Worm (Caenorhabditis elegans) whole organism, L4 larva: ENCODE data around the gene col-144.

Source experiments
- F26F4.8 ChIP-seq: fragments of 200-800 bp; sonication (Bioruptor generic); conservative IDR thresholded peaks from 2 replicates; pipeline ENCODE4 v1.3.6; 2022; ENCODE audit warnings: missing genetic modification characterization, missing compliant biosample characterization
- Y48G9A.11 ChIP-seq: fragments of 200-800 bp; sonication (Bioruptor generic); IDR thresholded peaks from 2 replicates; pipeline ENCODE4 v1.3.6; 2022; ENCODE audit warnings: missing genetic modification reagents, missing genetic modification characterization, missing compliant biosample characterization
- ZK546.5 ChIP-seq, 2 experiments: sonication (generic microtip); optimal IDR thresholded peaks; 2 replicates each; lab custom pipeline; 2017; ENCODE audit warnings: missing biosample characterization in 2 of 2, missing genetic modification characterization in 2 of 2
- aly-2 ChIP-seq: sonication (generic microtip); optimal IDR thresholded peaks from 2 replicates; lab custom pipeline; 2018; ENCODE audit warnings: missing biosample characterization, missing genetic modification characterization
- ceh-32 ChIP-seq: sonication (generic microtip); optimal IDR thresholded peaks from 2 replicates; lab custom pipeline; 2016; ENCODE audit warnings: mild to moderate bottlenecking, missing genetic modification characterization, missing compliant biosample characterization; ENCODE audit not compliant: poor library complexity
- ceh-62 ChIP-seq: sonication (generic microtip); optimal IDR thresholded peaks from 2 replicates; lab custom pipeline; 2017; ENCODE audit warnings: missing biosample characterization, missing genetic modification characterization
- cey-2 ChIP-seq: sonication (generic microtip); optimal IDR thresholded peaks from 3 replicates; lab custom pipeline; 2017; ENCODE audit warnings: missing genetic modification characterization, mild to moderate bottlenecking, missing compliant biosample characterization, antibody characterized with exemption, borderline replicate concordance; ENCODE audit not compliant: insufficient read depth
- ctbp-1 ChIP-seq: fragments of 200-800 bp; sonication (Bioruptor generic); IDR thresholded peaks from 2 replicates; pipeline ENCODE4 v1.3.6; 2022; ENCODE audit warnings: missing genetic modification reagents, missing genetic modification characterization, missing compliant biosample characterization
- daf-16 ChIP-seq, 3 experiments: sonication (generic microtip); optimal IDR thresholded peaks; 2 replicates each; lab custom pipeline; 2016 to 2017; ENCODE audit warnings: missing genetic modification characterization in 3 of 3, missing genetic modification reagents in 3 of 3, mild to moderate bottlenecking in 2 of 3, missing compliant biosample characterization in 2 of 3, missing biosample characterization in 1 of 3, moderate library complexity in 1 of 3
- daf-8 ChIP-seq: fragments of 200-800 bp; sonication (Bioruptor generic); IDR thresholded peaks from 2 replicates; pipeline ENCODE4 v1.3.6; 2022; ENCODE audit warnings: missing genetic modification characterization, missing compliant biosample characterization
- dmd-6 ChIP-seq: fragments of 200-800 bp; sonication (Bioruptor generic); IDR thresholded peaks from 2 replicates; pipeline ENCODE4 v1.3.6; 2022; ENCODE audit warnings: missing genetic modification reagents, missing genetic modification characterization, missing compliant biosample characterization
- dmd-8 ChIP-seq: fragments of 200-800 bp; sonication (Bioruptor generic); IDR thresholded peaks from 2 replicates; pipeline ENCODE4 v1.3.6; 2022; ENCODE audit warnings: missing genetic modification characterization, missing compliant biosample characterization
- dpl-1 ChIP-seq: fragments of 150-350 bp; optimal IDR thresholded peaks from 2 replicates; lab custom pipeline; 2014; ENCODE audit warnings: missing biosample characterization, missing genetic modification reagents, missing genetic modification characterization
- dve-1 ChIP-seq: sonication (generic microtip); optimal IDR thresholded peaks from 2 replicates; lab custom pipeline; 2017; ENCODE audit warnings: antibody characterized with exemption, mild to moderate bottlenecking, missing genetic modification characterization, missing compliant biosample characterization; ENCODE audit not compliant: insufficient read depth
- egl-27 ChIP-seq: sonication (generic microtip); optimal IDR thresholded peaks from 3 replicates; lab custom pipeline; 2017; ENCODE audit warnings: missing biosample characterization, missing genetic modification reagents, missing genetic modification characterization
- hlh-11 ChIP-seq: fragments of 200-800 bp; sonication (Bioruptor generic); optimal IDR thresholded peaks from 2 replicates; lab custom pipeline; 2018; ENCODE audit warnings: mild to moderate bottlenecking, missing genetic modification characterization, missing compliant biosample characterization
- hmg-1.1 ChIP-seq: fragments of 200-800 bp; sonication (Bioruptor generic); IDR thresholded peaks from 2 replicates; pipeline ENCODE4 v1.3.6; 2022; ENCODE audit warnings: missing genetic modification reagents, missing genetic modification characterization, missing compliant biosample characterization
- lin-1 ChIP-seq: fragments of 200-800 bp; sonication (Bioruptor generic); IDR thresholded peaks from 2 replicates; pipeline ENCODE4 v1.3.6; 2022; ENCODE audit warnings: missing genetic modification reagents, missing genetic modification characterization, missing compliant biosample characterization
- madf-9 ChIP-seq: fragments of 200-800 bp; sonication (Bioruptor generic); conservative IDR thresholded peaks from 2 replicates; pipeline ENCODE4 v1.3.6; 2022; ENCODE audit warnings: missing genetic modification reagents, missing genetic modification characterization, missing compliant biosample characterization
- mdt-29 ChIP-seq: fragments of 200-800 bp; sonication (Bioruptor generic); IDR thresholded peaks from 2 replicates; pipeline ENCODE4 v1.3.6; 2022; ENCODE audit warnings: missing genetic modification reagents, missing genetic modification characterization, missing compliant biosample characterization
- mxl-2 ChIP-seq: fragments of 200-800 bp; sonication (Bioruptor generic); conservative IDR thresholded peaks from 2 replicates; pipeline ENCODE4 v1.3.6; 2022; ENCODE audit warnings: missing genetic modification reagents, missing genetic modification characterization, missing compliant biosample characterization
- mxl-3 ChIP-seq: fragments of 200-800 bp; sonication (Bioruptor generic); optimal IDR thresholded peaks from 2 replicates; lab custom pipeline; 2018; ENCODE audit warnings: mild to moderate bottlenecking, missing genetic modification characterization, missing compliant biosample characterization
- nhr-28 ChIP-seq: fragments of 150-350 bp; optimal IDR thresholded peaks from 2 replicates; lab custom pipeline; 2014; ENCODE audit warnings: missing biosample characterization, missing genetic modification characterization
- nhr-77 ChIP-seq: fragments of 150-350 bp; optimal IDR thresholded peaks from 2 replicates; lab custom pipeline; 2014; ENCODE audit warnings: missing biosample characterization, missing genetic modification characterization
- pha-4 ChIP-seq, 2 experiments: fragments of 150-350 bp in 1 of 2; fragments of 200-800 bp in 1 of 2; sonication (Bioruptor generic) in 1 of 2; IDR thresholded peaks in 1 of 2; optimal IDR thresholded peaks in 1 of 2; 2 replicates each; pipeline versions ENCODE4 v1.3.6 to Lab custom; 2014 to 2022; ENCODE audit warnings: missing genetic modification characterization in 2 of 2, missing genetic modification reagents in 2 of 2, missing biosample characterization in 1 of 2, missing compliant biosample characterization in 1 of 2
- php-3 ChIP-seq: fragments of 200-800 bp; sonication (Bioruptor generic); IDR thresholded peaks from 2 replicates; pipeline ENCODE4 v1.3.6; 2022; ENCODE audit warnings: missing genetic modification reagents, missing genetic modification characterization, missing compliant biosample characterization
- pqm-1 ChIP-seq: sonication (generic microtip); optimal IDR thresholded peaks from 2 replicates; lab custom pipeline; 2017; ENCODE audit warnings: missing biosample characterization, missing genetic modification characterization
- rbr-2 ChIP-seq: sonication (generic microtip); optimal IDR thresholded peaks from 2 replicates; lab custom pipeline; 2016; ENCODE audit warnings: missing genotype, missing genetic modification characterization, missing compliant biosample characterization
- saeg-2 ChIP-seq: fragments of 200-800 bp; sonication (Bioruptor generic); IDR thresholded peaks from 2 replicates; pipeline ENCODE4 v1.3.6; 2022; ENCODE audit warnings: missing genetic modification reagents, missing genetic modification characterization, missing compliant biosample characterization
- skn-1 ChIP-seq: fragments of 150-350 bp; optimal IDR thresholded peaks from 2 replicates; lab custom pipeline; 2014; ENCODE audit warnings: missing biosample characterization, missing genetic modification characterization
- spr-3 ChIP-seq: fragments of 200-800 bp; sonication (Bioruptor generic); optimal IDR thresholded peaks from 2 replicates; lab custom pipeline; 2018; ENCODE audit warnings: mild to moderate bottlenecking, missing genetic modification characterization, missing compliant biosample characterization
- tra-1 ChIP-seq: fragments of 200-800 bp; sonication (Bioruptor generic); IDR thresholded peaks from 2 replicates; pipeline ENCODE4 v1.3.6; 2022; ENCODE audit warnings: missing genetic modification reagents, missing genetic modification characterization, missing compliant biosample characterization
- zfp-2 ChIP-seq: sonication (generic microtip); optimal IDR thresholded peaks from 2 replicates; lab custom pipeline; 2016; ENCODE audit warnings: mild to moderate bottlenecking, missing genetic modification characterization, missing compliant biosample characterization
- zip-11 ChIP-seq: fragments of 200-800 bp; sonication (Bioruptor generic); IDR thresholded peaks from 2 replicates; pipeline ENCODE4 v1.3.6; 2022; ENCODE audit warnings: missing genetic modification characterization, missing compliant biosample characterization

Gene col-144

DNA sequence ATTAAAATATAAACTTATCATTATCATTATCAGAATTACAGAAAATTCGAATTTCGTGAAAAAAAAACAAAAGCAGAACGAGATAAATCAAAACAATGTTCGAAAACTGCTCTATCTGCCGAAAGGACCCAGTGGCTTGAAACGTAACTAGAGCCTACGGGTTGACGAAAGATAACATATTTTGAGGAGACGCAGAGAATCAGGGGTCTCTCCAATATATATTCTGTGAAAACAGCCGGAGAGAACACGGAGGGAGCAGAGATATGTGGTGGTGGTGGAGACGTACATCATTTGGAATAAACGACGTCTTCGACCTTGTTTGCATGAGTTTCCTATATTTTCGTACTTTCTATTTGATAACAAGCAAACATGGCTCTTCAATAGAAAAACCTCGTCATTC lies 48.4 kb upstream of the col-144 start:
- TF ChIP-seq lin-1 (GFP tag; lab: Robert Waterston, UW) (no peak), F26F4.8 (GFP tag; lab: Robert Waterston, UW) (no peak), daf-16 (GFP tag; optimal IDR thresholded peaks at IDR 0.05; lab: Kevin White, UChicago) (peak in 1 of 2 experiments; percentile 1), daf-16 (tag; optimal IDR thresholded peaks at IDR 0.05; lab: Kevin White, UChicago) (no peak), rbr-2 (tag; lab: Kevin White, UChicago) (peak; percentile 8)

ce11 chrV:9207377-9207776 lies 46.9 kb upstream of the col-144 start, which contains the start of gene inx-10:
inx-10 (minus strand) TSS chrV:9207477.
- TF ChIP-seq hmg-1.1 (GFP tag; lab: Robert Waterston, UW) (no peak), egl-27 (no peak), dmd-8 (GFP tag; lab: Robert Waterston, UW) (no peak), daf-8 (GFP tag; lab: Robert Waterston, UW) (no peak), mxl-3 (GFP tag; lab: Kevin White, UChicago) (no peak), madf-9 (GFP tag; lab: Robert Waterston, UW) (no peak), mdt-29 (GFP tag; lab: Robert Waterston, UW) (no peak), dpl-1 (GFP tag; lab: Kevin White, UChicago) (no peak), cey-2 (tag; lab: Kevin White, UChicago) (no peak)

ce11 chrV:9202710-9203109 lies 42.3 kb upstream of the col-144 start, which contains the start of gene asp-2:
asp-2 (plus strand) TSS chrV:9203077.
- TF ChIP-seq spr-3 (no peak), dmd-6 (GFP tag; lab: Robert Waterston, UW) (peak; percentile 69), nhr-28 (tag; lab: Kevin White, UChicago) (peak; percentile 68), dve-1 (tag; lab: Kevin White, UChicago) (peak; percentile 74), mxl-2 (GFP tag; lab: Robert Waterston, UW) (no peak), hlh-11 (tag; lab: Kevin White, UChicago) (peak; percentile 57), nhr-77 (tag; lab: Kevin White, UChicago) (peak; percentile 20), php-3 (GFP tag; lab: Robert Waterston, UW) (0 out of 2 replicates have a peak, but pooled peaks have one; percentile 53), daf-16 (GFP tag; optimal IDR thresholded peaks at IDR 0.05; lab: Kevin White, UChicago) (no peak), daf-16 (tag; optimal IDR thresholded peaks at IDR 0.05; lab: Kevin White, UChicago) (peak; percentile 63), pqm-1 (tag; lab: Kevin White, UChicago) (peak; percentile 95), tra-1 (GFP tag; lab: Robert Waterston, UW) (peak; percentile 28; the same call in 1 of the 2 replicates), daf-8 (GFP tag; lab: Robert Waterston, UW) (no peak)

DNA sequence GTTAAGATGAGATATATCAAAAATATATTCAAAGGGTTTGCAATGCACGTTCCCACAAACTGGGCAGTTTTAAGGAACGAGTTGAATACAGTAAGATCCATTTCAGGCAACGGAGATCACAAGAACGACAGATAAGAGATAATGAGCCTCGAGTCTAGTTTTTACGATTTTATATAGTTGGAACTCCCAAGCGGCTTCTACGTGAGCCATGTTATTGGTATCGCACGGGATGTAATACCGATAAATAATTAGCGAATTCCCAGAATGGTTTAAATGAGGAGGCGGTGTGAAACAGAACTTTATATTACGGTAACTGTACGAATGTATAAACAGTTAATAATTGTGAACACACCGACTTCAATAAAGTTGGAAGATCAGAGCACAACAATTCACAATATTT lies 38.4 kb upstream of the col-144 start, which contains the start of gene str-177:
Gene str-177, minus strand, starts transcription at position 101 of the 400 bp plus-strand sequence.
- TF ChIP-seq Y48G9A.11 (GFP tag; lab: Robert Waterston, UW) (no peak), pha-4 (GFP tag; IDR thresholded peaks at IDR 0.05; lab: Robert Waterston, UW) (no peak), pha-4 (tag; optimal IDR thresholded peaks at IDR 0.05; lab: Kevin White, UChicago) (no peak), zfp-2 (tag; lab: Kevin White, UChicago) (no peak), aly-2 (no peak), saeg-2 (GFP tag; lab: Robert Waterston, UW) (no peak)
- TF ChIP-seq, all 104 proteins: peak for 0

ce11 chrV:9197121-9197520 lies 36.7 kb upstream of the col-144 start, which contains the start of gene C24B5.4:
C24B5.4 (minus strand) TSS chrV:9197326.
- TF ChIP-seq daf-16 (GFP tag; optimal IDR thresholded peaks at IDR 0.05; lab: Kevin White, UChicago) = no peak
- TF ChIP-seq daf-16 (tag; optimal IDR thresholded peaks at IDR 0.05; lab: Kevin White, UChicago) = peak; percentile 95
- peak; percentile 22 for TF ChIP-seq pqm-1 (tag; lab: Kevin White, UChicago)
- peak; percentile 50 for TF ChIP-seq nhr-28 (tag; lab: Kevin White, UChicago)
- no peak for TF ChIP-seq ceh-62
- no peak for TF ChIP-seq zip-11
- TF ChIP-seq ctbp-1 (GFP tag; lab: Robert Waterston, UW) = no peak
- TF ChIP-seq ceh-32 (tag; lab: Kevin White, UChicago) = no peak
- TF ChIP-seq saeg-2 (GFP tag; lab: Robert Waterston, UW) = no peak
- TF ChIP-seq ZK546.5 (tag; optimal IDR thresholded peaks at IDR 0.05; lab: Kevin White, UChicago) = no peak
- TF ChIP-seq skn-1 (tag; lab: Kevin White, UChicago) = no peak
